Fruit fly (Drosophila melanogaster) whole organism, embryonic: ENCODE data around the gene Alg9.

Experiments
- CG8089 ChIP-seq: fragments of 200-800 bp; sonication (Bioruptor generic); optimal IDR thresholded peaks from 3 replicates; lab custom pipeline; 2016; ENCODE audit warnings: missing biosample characterization, missing genetic modification characterization
- Ravus ChIP-seq: fragments of 200-800 bp; sonication (Bioruptor generic); IDR thresholded peaks from 2 replicates; pipeline ENCODE4 v1.3.6; 2022; ENCODE audit warnings: missing biosample characterization, missing genetic modification characterization
- gsb ChIP-seq: fragments of 200-800 bp; sonication (Bioruptor generic); IDR thresholded peaks from 2 replicates; pipeline ENCODE4 v1.3.6; 2022; ENCODE audit warnings: missing biosample characterization, missing genetic modification characterization
- maf-S ChIP-seq: fragments of 200-800 bp; sonication (Bioruptor generic); optimal IDR thresholded peaks from 2 replicates; lab custom pipeline; 2016; ENCODE audit warnings: missing biosample characterization, missing genetic modification characterization
- p53 ChIP-seq: fragments of 200-800 bp; sonication (Bioruptor generic); optimal IDR thresholded peaks from 2 replicates; lab custom pipeline; 2016; ENCODE audit warnings: missing biosample characterization, missing genetic modification characterization
- pb ChIP-seq: fragments of 200-800 bp; sonication (Bioruptor generic); optimal IDR thresholded peaks from 3 replicates; lab custom pipeline; 2016; ENCODE audit warnings: missing biosample characterization, missing genetic modification characterization
- psq ChIP-seq: fragments of 200-800 bp; sonication (Bioruptor generic); optimal IDR thresholded peaks from 2 replicates; lab custom pipeline; 2017; ENCODE audit warnings: missing biosample characterization, missing genetic modification characterization
- usp ChIP-seq: fragments of >200 bp; optimal IDR thresholded peaks from 2 replicates; lab custom pipeline; 2017; ENCODE audit warnings: missing biosample characterization, missing genetic modification characterization

DNA sequence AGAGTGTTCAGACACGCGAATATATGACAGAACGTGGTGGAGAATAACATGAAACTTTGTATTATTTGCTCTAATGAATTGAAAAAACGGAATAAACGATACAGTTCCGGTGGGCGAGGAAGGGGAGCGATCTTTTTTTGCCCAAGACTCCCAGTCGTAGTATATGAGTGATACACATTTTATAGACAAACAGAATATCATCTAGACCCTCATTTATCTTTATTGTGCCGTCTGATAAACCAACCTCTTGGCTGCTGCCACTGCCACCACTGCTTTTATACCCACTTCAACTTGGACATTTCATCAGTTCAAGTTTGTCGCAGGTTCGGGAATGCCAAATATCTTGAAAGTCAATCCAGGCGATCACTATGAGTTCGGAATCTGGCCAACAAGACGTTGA is 5.4 kb upstream of the Alg9 start, which contains the start of gene CG31106:
- TF ChIP-seq usp (GFP tag; lab: Kevin White, UChicago): no peak
- no peak for TF ChIP-seq psq (GFP tag; lab: Kevin White, UChicago)
- TF ChIP-seq p53 (GFP tag; lab: Kevin White, UChicago): no peak
- no peak for TF ChIP-seq gsb (GFP tag; lab: Robert Waterston, UW)
- no peak for TF ChIP-seq CG8089
- TF ChIP-seq Ravus (GFP tag; lab: Robert Waterston, UW): no peak
- no peak for TF ChIP-seq pb (GFP tag; lab: Kevin White, UChicago)
- TF ChIP-seq maf-S (GFP tag; lab: Kevin White, UChicago): no peak
